Fruit fly (Drosophila melanogaster) whole organism, embryonic: ENCODE measurements around the gene CG9855.
A peak's percentile ranks its signal among the peaks of the same experiment; 100 is the strongest.

Source experiments
- Ada2b ChIP-seq: fragments of 200-800 bp; sonication (Bioruptor generic); IDR thresholded peaks from 2 replicates; pipeline ENCODE4 v1.3.6; 2022; ENCODE audit warnings: missing biosample characterization, missing genetic modification characterization
- Atf6 ChIP-seq: fragments of 200-800 bp; sonication (Bioruptor generic); IDR thresholded peaks from 2 replicates; pipeline ENCODE4 v1.3.6; 2022; ENCODE audit warnings: missing biosample characterization, missing genetic modification characterization
- BEAF-32 ChIP-seq: fragments of 200-800 bp; sonication (Bioruptor generic); optimal IDR thresholded peaks from 3 replicates; lab custom pipeline; 2017; ENCODE audit warnings: missing biosample characterization, missing genetic modification characterization, mild to moderate bottlenecking, moderate library complexity, missing genetic modification reagents
- CG10543 ChIP-seq: fragments of 200-800 bp; sonication (Bioruptor generic); optimal IDR thresholded peaks from 3 replicates; lab custom pipeline; 2017; ENCODE audit warnings: missing biosample characterization, mild to moderate bottlenecking, missing genetic modification characterization, moderate library complexity
- CG11398 ChIP-seq: fragments of 200-800 bp; sonication (Bioruptor generic); optimal IDR thresholded peaks from 2 replicates; lab custom pipeline; 2016; ENCODE audit warnings: missing biosample characterization, missing genetic modification characterization
- CG11456 ChIP-seq: fragments of 200-800 bp; sonication (Bioruptor generic); IDR thresholded peaks from 3 replicates; pipeline ENCODE4 v1.3.6; 2022; ENCODE audit warnings: missing biosample characterization, missing genetic modification characterization
- CG11696 ChIP-seq: fragments of 200-800 bp; sonication (Bioruptor generic); IDR thresholded peaks from 2 replicates; pipeline ENCODE4 v1.3.6; 2022; ENCODE audit warnings: missing biosample characterization, missing genetic modification characterization
- CG15696 ChIP-seq: fragments of 200-800 bp; sonication (Bioruptor generic); optimal IDR thresholded peaks from 2 replicates; lab custom pipeline; 2019; ENCODE audit warnings: missing biosample characterization, mild to moderate bottlenecking, missing genetic modification characterization, moderate library complexity
- CG16813 ChIP-seq: fragments of 200-800 bp; sonication (Bioruptor generic); IDR thresholded peaks from 3 replicates; pipeline ENCODE4 v1.3.6; 2022; ENCODE audit warnings: missing biosample characterization, missing genetic modification characterization; ENCODE audit not compliant: partially characterized antibody
- CG17829 ChIP-seq: fragments of 200-800 bp; optimal IDR thresholded peaks from 2 replicates; lab custom pipeline; 2019; ENCODE audit warnings: missing biosample characterization, mild to moderate bottlenecking, missing genetic modification characterization, moderate library complexity
- CG2199 ChIP-seq: fragments of 200-800 bp; sonication (Bioruptor generic); IDR thresholded peaks from 3 replicates; pipeline ENCODE4 v1.3.6; 2022; ENCODE audit warnings: missing biosample characterization, missing genetic modification characterization
- CG30403 ChIP-seq: fragments of 200-800 bp; sonication (Bioruptor generic); optimal IDR thresholded peaks from 3 replicates; lab custom pipeline; 2016; ENCODE audit warnings: missing biosample characterization, missing genetic modification characterization
- CG34376 ChIP-seq: fragments of 200-800 bp; sonication (Bioruptor generic); optimal IDR thresholded peaks from 2 replicates; lab custom pipeline; 2018; ENCODE audit warnings: missing biosample characterization, mild to moderate bottlenecking, missing genetic modification characterization
- CG3726 ChIP-seq: fragments of 200-800 bp; sonication (Bioruptor generic); IDR thresholded peaks from 3 replicates; pipeline ENCODE4, ENCODE4 v1.3.6; 2022; ENCODE audit warnings: missing biosample characterization, missing genetic modification characterization
- CG5245 ChIP-seq: fragments of 200-800 bp; sonication (Bioruptor generic); optimal IDR thresholded peaks from 3 replicates; lab custom pipeline; 2016; ENCODE audit warnings: missing biosample characterization, missing genetic modification characterization
- CG5953 ChIP-seq: fragments of 200-800 bp; sonication (Bioruptor generic); IDR thresholded peaks from 2 replicates; pipeline ENCODE4 v1.3.6; 2022; ENCODE audit warnings: missing biosample characterization, missing genetic modification characterization
- CG7271 ChIP-seq: fragments of 200-800 bp; sonication (Bioruptor generic); optimal IDR thresholded peaks from 2 replicates; lab custom pipeline; 2018; ENCODE audit warnings: missing biosample characterization, mild to moderate bottlenecking, missing genetic modification characterization, moderate library complexity
- CG7928 ChIP-seq: fragments of 200-800 bp; sonication (Bioruptor generic); optimal IDR thresholded peaks from 2 replicates; lab custom pipeline; 2017; ENCODE audit warnings: missing biosample characterization, mild to moderate bottlenecking, missing genetic modification characterization
- CG8388 ChIP-seq: fragments of 200-800 bp; sonication (Bioruptor generic); optimal IDR thresholded peaks from 2 replicates; lab custom pipeline; 2019; ENCODE audit warnings: missing biosample characterization, mild to moderate bottlenecking, missing genetic modification characterization, moderate library complexity
- CG9876 ChIP-seq: fragments of 200-800 bp; sonication (Bioruptor generic); optimal IDR thresholded peaks from 2 replicates; lab custom pipeline; 2016; ENCODE audit warnings: missing biosample characterization, missing genetic modification characterization
- Dbx ChIP-seq: fragments of 200-800 bp; sonication (Bioruptor generic); IDR thresholded peaks from 3 replicates; pipeline ENCODE4 v1.3.6; 2022; ENCODE audit warnings: missing biosample characterization, missing genetic modification characterization
- HHEX ChIP-seq: fragments of 200-800 bp; sonication (Bioruptor generic); optimal IDR thresholded peaks from 3 replicates; lab custom pipeline; 2017; ENCODE audit warnings: missing biosample characterization, mild to moderate bottlenecking, missing genetic modification characterization, missing genetic modification reagents
- HLH4C ChIP-seq: fragments of 200-800 bp; sonication (Bioruptor generic); IDR thresholded peaks from 3 replicates; pipeline ENCODE4 v1.3.6; 2022; ENCODE audit warnings: missing biosample characterization, missing genetic modification characterization; ENCODE audit not compliant: partially characterized antibody
- HLHmδ ChIP-seq: fragments of 200-800 bp; sonication (Bioruptor generic); optimal IDR thresholded peaks from 2 replicates; lab custom pipeline; 2018; ENCODE audit warnings: missing biosample characterization, mild to moderate bottlenecking, missing genetic modification characterization, moderate library complexity
- Hr78 ChIP-seq, 2 experiments: fragments of 200-800 bp in 1 of 2; fragments of >200 bp in 1 of 2; sonication (Bioruptor generic) in 1 of 2; optimal IDR thresholded peaks; 2 replicates each; lab custom pipeline; 2017 to 2019; ENCODE audit warnings: missing biosample characterization in 2 of 2, missing genetic modification characterization in 2 of 2, mild to moderate bottlenecking in 1 of 2, moderate library complexity in 1 of 2
- Meics ChIP-seq: fragments of 200-800 bp; sonication (Bioruptor generic); optimal IDR thresholded peaks from 2 replicates; lab custom pipeline; 2017; ENCODE audit warnings: missing biosample characterization, mild to moderate bottlenecking, missing genetic modification characterization
- Scr ChIP-seq: fragments of 200-800 bp; sonication (Bioruptor generic); IDR thresholded peaks from 2 replicates; pipeline ENCODE4 v1.3.6; 2022; ENCODE audit warnings: missing biosample characterization, missing genetic modification characterization; ENCODE audit not compliant: partially characterized antibody
- Sox102F ChIP-seq: fragments of 200-800 bp; sonication (Bioruptor generic); optimal IDR thresholded peaks from 2 replicates; lab custom pipeline; 2018; ENCODE audit warnings: missing biosample characterization, mild to moderate bottlenecking, missing genetic modification characterization, moderate library complexity
- YL-1 ChIP-seq: fragments of 200-800 bp; sonication (Bioruptor generic); optimal IDR thresholded peaks from 3 replicates; lab custom pipeline; 2017; ENCODE audit warnings: missing biosample characterization, mild to moderate bottlenecking, missing genetic modification characterization
- aop ChIP-seq: fragments of 200-800 bp; sonication (Bioruptor generic); IDR thresholded peaks from 2 replicates; pipeline ENCODE4 v1.3.6; 2022; ENCODE audit warnings: missing biosample characterization, missing genetic modification characterization
- chinmo ChIP-seq: fragments of 200-800 bp; sonication (Bioruptor generic); IDR thresholded peaks from 4 replicates; pipeline ENCODE4 v1.3.6; 2022; ENCODE audit warnings: missing biosample characterization, missing genetic modification characterization; ENCODE audit not compliant: partially characterized antibody
- dysf ChIP-seq: fragments of 200-800 bp; sonication (Bioruptor generic); IDR thresholded peaks from 3 replicates; pipeline ENCODE4 v1.3.6; 2022; ENCODE audit warnings: missing biosample characterization, missing genetic modification characterization
- ems ChIP-seq: fragments of 200-800 bp; sonication (Bioruptor generic); optimal IDR thresholded peaks from 3 replicates; lab custom pipeline; 2016; ENCODE audit warnings: missing biosample characterization, missing genetic modification characterization
- en ChIP-seq: fragments of 200-800 bp; sonication (Bioruptor generic); optimal IDR thresholded peaks from 2 replicates; lab custom pipeline; 2016; ENCODE audit warnings: missing biosample characterization, missing genetic modification characterization
- ftz-f1 ChIP-seq: fragments of 200-800 bp; sonication (Bioruptor generic); optimal IDR thresholded peaks from 2 replicates; lab custom pipeline; 2016; ENCODE audit warnings: missing biosample characterization, missing genetic modification characterization
- gcm2 ChIP-seq: fragments of 200-800 bp; sonication (Bioruptor generic); optimal IDR thresholded peaks from 2 replicates; lab custom pipeline; 2016; ENCODE audit warnings: missing biosample characterization, missing genetic modification characterization
- maf-S ChIP-seq: fragments of 200-800 bp; sonication (Bioruptor generic); optimal IDR thresholded peaks from 2 replicates; lab custom pipeline; 2016; ENCODE audit warnings: missing biosample characterization, missing genetic modification characterization
- mirr ChIP-seq: fragments of 200-800 bp; sonication (Bioruptor generic); optimal IDR thresholded peaks from 3 replicates; lab custom pipeline; 2018; ENCODE audit warnings: missing biosample characterization, mild to moderate bottlenecking, missing genetic modification characterization
- salm ChIP-seq: fragments of 200-800 bp; sonication (Bioruptor generic); optimal IDR thresholded peaks from 2 replicates; lab custom pipeline; 2018; ENCODE audit warnings: missing biosample characterization, mild to moderate bottlenecking, missing genetic modification characterization
- sc ChIP-seq, 3 experiments: fragments of >200 bp in 2 of 3; fragments of 200-800 bp in 1 of 3; sonication (Bioruptor generic) in 1 of 3; optimal IDR thresholded peaks; 2 replicates in 2 of 3; 3 replicates in 1 of 3; lab custom pipeline; 2017; ENCODE audit warnings: mild to moderate bottlenecking in 1 of 3, missing biosample characterization in 1 of 3, missing genetic modification characterization in 1 of 3, missing genetic modification reagents in 1 of 3
- scrt ChIP-seq: fragments of 200-800 bp; sonication (Bioruptor generic); optimal IDR thresholded peaks from 2 replicates; lab custom pipeline; 2018; ENCODE audit warnings: missing biosample characterization, mild to moderate bottlenecking, missing genetic modification characterization, moderate library complexity
- sens ChIP-seq: fragments of 200-800 bp; sonication (Bioruptor generic); peaks from one replicate; lab custom pipeline; 2016; ENCODE audit warnings: missing biosample characterization, missing genetic modification characterization
- stc ChIP-seq: fragments of 200-800 bp; sonication (Bioruptor generic); IDR thresholded peaks from 2 replicates; pipeline ENCODE4 v1.3.6; 2022; ENCODE audit warnings: missing biosample characterization, missing genetic modification characterization
- toy ChIP-seq: fragments of 200-800 bp; sonication (Bioruptor generic); IDR thresholded peaks from 2 replicates; pipeline ENCODE4 v1.3.6; 2022; ENCODE audit warnings: missing biosample characterization, missing genetic modification characterization
- tup ChIP-seq: fragments of 200-800 bp; sonication (Bioruptor generic); optimal IDR thresholded peaks from 2 replicates; lab custom pipeline; 2016; ENCODE audit warnings: missing biosample characterization, mild to moderate bottlenecking, missing genetic modification characterization, moderate library complexity
- zen2 ChIP-seq: fragments of 200-800 bp; sonication (Bioruptor generic); IDR thresholded peaks from 3 replicates; pipeline ENCODE4 v1.3.6; 2022; ENCODE audit warnings: missing biosample characterization, missing genetic modification characterization; ENCODE audit not compliant: partially characterized antibody
- zf30C ChIP-seq: fragments of 200-800 bp; sonication (Bioruptor generic); optimal IDR thresholded peaks from 3 replicates; lab custom pipeline; 2018; ENCODE audit warnings: missing biosample characterization, mild to moderate bottlenecking, missing genetic modification characterization

CG9855 gene

DNA sequence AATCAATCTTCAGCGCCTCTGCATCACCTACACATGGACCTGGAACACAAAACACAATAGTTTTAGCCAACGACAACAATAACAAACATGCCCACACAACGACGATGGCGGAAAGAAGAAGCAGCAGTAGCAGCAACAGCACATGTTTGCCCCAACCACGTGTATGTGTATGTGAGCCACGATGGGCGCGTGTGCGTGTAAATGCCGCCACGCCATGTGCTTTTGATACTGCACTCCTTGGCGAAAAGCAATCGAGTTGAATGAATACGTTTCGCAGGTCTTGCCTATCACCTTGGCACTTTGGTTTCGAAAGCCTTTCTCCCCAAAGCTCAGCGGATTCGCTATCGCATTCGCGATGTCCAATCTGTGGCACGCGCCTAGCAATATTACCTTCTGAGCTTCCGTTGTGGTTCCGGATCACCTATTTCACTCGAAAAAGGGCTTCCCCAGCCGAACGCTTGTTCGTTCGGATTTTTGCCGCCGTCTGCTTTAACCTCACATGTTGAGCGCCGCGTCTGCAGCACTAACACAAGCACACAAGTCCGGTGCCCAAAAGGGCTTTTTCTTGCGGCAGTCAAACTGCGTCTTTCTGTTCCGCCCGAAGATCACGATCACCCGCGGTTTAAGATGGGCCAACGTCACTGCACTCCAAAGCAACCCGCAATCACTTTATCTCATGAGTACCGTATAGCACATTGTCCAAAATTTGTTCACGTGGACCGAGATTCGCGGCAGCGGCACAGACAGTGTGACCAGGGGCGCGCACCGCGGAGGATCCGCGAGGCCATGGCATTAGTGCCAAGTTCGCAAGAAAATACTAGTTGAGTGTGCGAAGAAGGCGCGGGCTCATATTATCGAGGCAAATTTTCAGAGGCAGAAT lies 31.1 kb upstream of the CG9855 start, which contains the start of gene srl (continued):
- no peak for TF ChIP-seq toy (GFP tag; lab: Robert Waterston, UW)
- TF ChIP-seq mirr (GFP tag; lab: Kevin White, UChicago) = no peak
- no peak for TF ChIP-seq Hr78 (GFP tag; optimal IDR thresholded peaks at IDR 0.05; lab: Kevin White, UChicago)
- TF ChIP-seq CG9876 (GFP tag; lab: Kevin White, UChicago) = no peak
- TF ChIP-seq sens (GFP tag; lab: Kevin White, UChicago) = peak; percentile 80
- TF ChIP-seq aop (GFP tag; lab: Robert Waterston, UW) = no peak
- TF ChIP-seq CG10543 = peak; percentile 51
- TF ChIP-seq ems (GFP tag; lab: Kevin White, UChicago) = no peak
- peak; percentile 23 for TF ChIP-seq scrt (GFP tag; lab: Kevin White, UChicago)
- no peak for TF ChIP-seq sc (optimal IDR thresholded peaks at IDR 0.05; lab: Kevin White, UChicago)
- no peak for TF ChIP-seq sc (GFP tag; optimal IDR thresholded peaks at IDR 0.05; lab: Kevin White, UChicago)
- peak; percentile 46; the same call in 2 of the 3 replicates for TF ChIP-seq HLH4C
- no peak for TF ChIP-seq CG15696 (tag; lab: Kevin White, UChicago)
- TF ChIP-seq tup = no peak
- TF ChIP-seq CG17829 = peak; percentile 60
- 0 out of 3 replicates have a peak, but pooled peaks have one; percentile 19 for TF ChIP-seq CG16813 (GFP tag; lab: Robert Waterston, UW)
- TF ChIP-seq CG11696 = no peak
- no peak for TF ChIP-seq CG5953 (GFP tag; lab: Robert Waterston, UW)
- no peak for TF ChIP-seq stc
- peak; percentile 51 for TF ChIP-seq CG34376 (GFP tag; lab: Kevin White, UChicago)
- TF ChIP-seq CG2199 = peak; percentile 85; the same call in 2 of the 3 replicates
- no peak for TF ChIP-seq CG3726
- no peak for TF ChIP-seq zf30C (GFP tag; lab: Kevin White, UChicago)
- TF ChIP-seq YL-1 (GFP tag; lab: Kevin White, UChicago) = peak; percentile 94
- TF ChIP-seq CG11398 (GFP tag; lab: Kevin White, UChicago) = no peak
- TF ChIP-seq en (GFP tag; lab: Kevin White, UChicago) = no peak
- TF ChIP-seq salm (tag; lab: Kevin White, UChicago) = no peak
- TF ChIP-seq CG8388 (GFP tag; lab: Kevin White, UChicago) = no peak
- no peak for TF ChIP-seq gcm2 (GFP tag; lab: Kevin White, UChicago)
- peak; percentile 35; the same call in 1 of the 2 replicates for TF ChIP-seq Scr (GFP tag; lab: Robert Waterston, UW)
- 0 out of 3 replicates have a peak, but pooled peaks have one; percentile 49 for TF ChIP-seq zen2 (GFP tag; lab: Robert Waterston, UW)
- TF ChIP-seq CG11456 (GFP tag; lab: Robert Waterston, UW) = no peak
- TF ChIP-seq dysf (GFP tag; lab: Robert Waterston, UW) = no peak
- no peak for TF ChIP-seq Sox102F (GFP tag; lab: Kevin White, UChicago)
- no peak for TF ChIP-seq maf-S (GFP tag; lab: Kevin White, UChicago)
- no peak for TF ChIP-seq Ada2b (GFP tag; lab: Robert Waterston, UW)
- no peak for TF ChIP-seq CG7928
- TF ChIP-seq chinmo (GFP tag; lab: Robert Waterston, UW) = 0 out of 4 replicates have a peak, but pooled peaks have one; percentile 61
- no peak for TF ChIP-seq CG5245 (GFP tag; lab: Kevin White, UChicago)
- TF ChIP-seq HHEX (GFP tag; lab: Kevin White, UChicago) = no peak
- peak; percentile 20; the same call in 1 of the 2 replicates for TF ChIP-seq Atf6 (GFP tag; lab: Robert Waterston, UW)
- no peak for TF ChIP-seq Meics
- peak; percentile 86 for TF ChIP-seq ftz-f1 (GFP tag; lab: Kevin White, UChicago)
- TF ChIP-seq HLHmδ = peak; percentile 60
- peak; percentile 47 for TF ChIP-seq BEAF-32 (GFP tag; lab: Kevin White, UChicago)
- TF ChIP-seq CG7271 (tag; lab: Kevin White, UChicago) = no peak
- TF ChIP-seq CG30403 (GFP tag; lab: Kevin White, UChicago) = no peak
- peak; percentile 32; the same call in 2 of the 3 replicates for TF ChIP-seq Dbx (GFP tag; lab: Robert Waterston, UW)
